Fruit fly (Drosophila melanogaster): ENCODE measurements around the gene CG14257.
A peak's percentile ranks its signal among the peaks of the same experiment; 100 is the strongest.

Gene CG14257

dm6 chr3R:27082752-27083151 lies 7.1 kb downstream of the CG14257 start:
- TF ChIP-seq CHES-1-like (GFP tag; optimal IDR thresholded peaks at IDR 0.05) (no peak), vnd (GFP tag; IDR thresholded peaks at IDR 0.05; ENCODE audit: partially characterized antibody) (no peak), Rfx (GFP tag; IDR thresholded peaks at IDR 0.05) (no peak), Bgb (GFP tag; IDR thresholded peaks at IDR 0.05; ENCODE audit: partially characterized antibody) (peak; percentile 62), emc (GFP tag; optimal IDR thresholded peaks at IDR 0.05) (no peak), Hsf (GFP tag; optimal IDR thresholded peaks at IDR 0.05) (no peak), ERR (GFP tag; optimal IDR thresholded peaks at IDR 0.05) (no peak), CG4328 (GFP tag; optimal IDR thresholded peaks at IDR 0.05) (no peak), danr (GFP tag; IDR thresholded peaks at IDR 0.05) (no peak), sens (GFP tag) (peak; percentile 50), CG1832 (GFP tag; optimal IDR thresholded peaks at IDR 0.05) (no peak), CG17568 (GFP tag; optimal IDR thresholded peaks at IDR 0.05) (no peak), CTCF (GFP tag; optimal IDR thresholded peaks at IDR 0.05) (peak; percentile 80), CG15514 (GFP tag; optimal IDR thresholded peaks at IDR 0.05) (no peak), CG6791 (GFP tag; IDR thresholded peaks at IDR 0.05; ENCODE audit: partially characterized antibody) (peak; percentile 58; the same call in 2 of the 3 replicates), nerfin-1 (tag; optimal IDR thresholded peaks at IDR 0.05) (no peak), chinmo (GFP tag; IDR thresholded peaks at IDR 0.05; ENCODE audit: partially characterized antibody) (0 out of 4 replicates have a peak, but pooled peaks have one; percentile 34), CG34224 (GFP tag; IDR thresholded peaks at IDR 0.05; ENCODE audit: partially characterized antibody) (no peak), gcm (GFP tag; optimal IDR thresholded peaks at IDR 0.05) (no peak), Scr (GFP tag; IDR thresholded peaks at IDR 0.05; ENCODE audit: partially characterized antibody) (no peak), odd (GFP tag; optimal IDR thresholded peaks at IDR 0.05) (no peak), CG2199 (GFP tag; IDR thresholded peaks at IDR 0.05) (0 out of 3 replicates have a peak, but pooled peaks have one; percentile 35)

- TF ChIP-seq Drgx (GFP tag; IDR thresholded peaks at IDR 0.05) (peak; percentile 32; the same call in 1 of the 2 replicates), kah (GFP tag; optimal IDR thresholded peaks at IDR 0.05) (no peak), Vsx1 (GFP tag; optimal IDR thresholded peaks at IDR 0.05) (no peak), nom (GFP tag; optimal IDR thresholded peaks at IDR 0.05) (peak; percentile 40)
These were observed 8.9 kb downstream of the CG14257 start for dm6 chr3R:27084528-27085052.

dm6 chr3R:27087549-27087948 lies 11.9 kb downstream of the CG14257 start, which contains the start of gene Cpr97Ea:
Gene Cpr97Ea, minus strand, starts transcription at chr3R:27087778.
- TF ChIP-seq CG11456 (GFP tag; IDR thresholded peaks at IDR 0.05) (no peak), yki (optimal IDR thresholded peaks at IDR 0.05) (no peak), fd96Cb (tag; optimal IDR thresholded peaks at IDR 0.05) (no peak), bsh (GFP tag; optimal IDR thresholded peaks at IDR 0.05) (no peak), Eip74EF (GFP tag; optimal IDR thresholded peaks at IDR 0.05) (no peak), MESR4 (GFP tag; optimal IDR thresholded peaks at IDR 0.05) (no peak), CG4360 (GFP tag; IDR thresholded peaks at IDR 0.05) (no peak), sr (GFP tag; IDR thresholded peaks at IDR 0.05) (no peak), CG16815 (GFP tag; optimal IDR thresholded peaks at IDR 0.05) (no peak), sens (GFP tag) (no peak), pita (GFP tag; optimal IDR thresholded peaks at IDR 0.05) (no peak), pb (GFP tag; optimal IDR thresholded peaks at IDR 0.05) (no peak), CG14965 (GFP tag; optimal IDR thresholded peaks at IDR 0.05; ENCODE audit: borderline replicate concordance) (no peak), ATbp (GFP tag; optimal IDR thresholded peaks at IDR 0.05) (no peak), zen2 (GFP tag; IDR thresholded peaks at IDR 0.05; ENCODE audit: partially characterized antibody) (no peak), CG18011 (GFP tag; optimal IDR thresholded peaks at IDR 0.05) (no peak), CG7556 (GFP tag; optimal IDR thresholded peaks at IDR 0.05) (no peak)

All from whole organism, embryonic.